Worm (Caenorhabditis elegans): ENCODE measurements around the gene nmat-1.

Gene nmat-1

ce11 chrX:11992246-11992645 lies 25.6 kb downstream of the nmat-1 start:
- no peak for TF ChIP-seq lin-32 (GFP tag; optimal IDR thresholded peaks at IDR 0.05)
- no peak for TF ChIP-seq nhr-237 (tag; optimal IDR thresholded peaks at IDR 0.05)
- TF ChIP-seq unc-62 (GFP tag; optimal IDR thresholded peaks at IDR 0.05) = no peak
- no peak for TF ChIP-seq mab-5 (tag; optimal IDR thresholded peaks at IDR 0.05)
- no peak for TF ChIP-seq ces-1 (GFP tag; optimal IDR thresholded peaks at IDR 0.05)
- TF ChIP-seq M03D4.4 (tag; optimal IDR thresholded peaks at IDR 0.05) = no peak
- TF ChIP-seq elt-1 (tag; optimal IDR thresholded peaks at IDR 0.05; ENCODE audit: borderline replicate concordance, insufficient read depth) = no peak
- no peak for TF ChIP-seq snpc-4 (tag; optimal IDR thresholded peaks at IDR 0.05)
- TF ChIP-seq nhr-28 (tag; optimal IDR thresholded peaks at IDR 0.05) = no peak
- no peak for TF ChIP-seq elt-3 (tag; optimal IDR thresholded peaks at IDR 0.05)
- no peak for TF ChIP-seq ceh-39 (tag; optimal IDR thresholded peaks at IDR 0.05)

ce11 chrX:11987900-11988364 lies 29.9 kb downstream of the nmat-1 start, which contains the start of gene C49F5.6:
Gene C49F5.6, plus strand, starts transcription at chrX:11988314.
- TF ChIP-seq nhr-2 (tag; optimal IDR thresholded peaks at IDR 0.05) (no peak), unc-120 (tag; optimal IDR thresholded peaks at IDR 0.05; ENCODE audit: poor library complexity, severe bottlenecking) (no peak), ztf-11 (tag; optimal IDR thresholded peaks at IDR 0.05) (no peak), unc-62 (GFP tag; optimal IDR thresholded peaks at IDR 0.05) (no peak), lin-32 (GFP tag; optimal IDR thresholded peaks at IDR 0.05) (no peak), nhr-28 (tag; optimal IDR thresholded peaks at IDR 0.05) (no peak), nhr-12 (tag; optimal IDR thresholded peaks at IDR 0.05) (no peak), blmp-1 (tag; optimal IDR thresholded peaks at IDR 0.05) (no peak), elt-3 (tag; optimal IDR thresholded peaks at IDR 0.05) (no peak), cnd-1 (tag; optimal IDR thresholded peaks at IDR 0.05) (no peak), zip-8 (tag; optimal IDR thresholded peaks at IDR 0.05) (no peak), ceh-43 (GFP tag; optimal IDR thresholded peaks at IDR 0.05) (no peak), ham-2 (GFP tag; optimal IDR thresholded peaks at IDR 0.05) (no peak), ceh-39 (tag; optimal IDR thresholded peaks at IDR 0.05) (no peak), flh-1 (GFP tag; optimal IDR thresholded peaks at IDR 0.05) (no peak), sptf-1 (tag; optimal IDR thresholded peaks at IDR 0.05) (no peak), drap-1 (GFP tag; optimal IDR thresholded peaks at IDR 0.05) (no peak), nhr-237 (tag; optimal IDR thresholded peaks at IDR 0.05) (no peak)

- TF ChIP-seq lsy-2 (tag; optimal IDR thresholded peaks at IDR 0.05) (no peak), elt-3 (tag; optimal IDR thresholded peaks at IDR 0.05) (no peak), hlh-1 (tag; optimal IDR thresholded peaks at IDR 0.05) (no peak), nhr-2 (tag; optimal IDR thresholded peaks at IDR 0.05) (no peak), tbx-8 (GFP tag; optimal IDR thresholded peaks at IDR 0.05) (no peak), elt-1 (tag; optimal IDR thresholded peaks at IDR 0.05; ENCODE audit: borderline replicate concordance, insufficient read depth) (no peak), bed-3 (GFP tag; optimal IDR thresholded peaks at IDR 0.05) (no peak), snpc-4 (tag; optimal IDR thresholded peaks at IDR 0.05) (no peak), blmp-1 (tag; optimal IDR thresholded peaks at IDR 0.05) (no peak), flh-1 (GFP tag; optimal IDR thresholded peaks at IDR 0.05) (no peak), nhr-12 (tag; optimal IDR thresholded peaks at IDR 0.05) (no peak), mep-1 (tag; optimal IDR thresholded peaks at IDR 0.05) (no peak), ceh-83 (GFP tag; optimal IDR thresholded peaks at IDR 0.05) (no peak)
These were observed 32.0 kb downstream of the nmat-1 start, which contains the start of gene C49F5.5 for ce11 chrX:11985887-11986286. Gene C49F5.5, plus strand, starts transcription at chrX:11986187.

- TF ChIP-seq ceh-39 (tag; optimal IDR thresholded peaks at IDR 0.05) = no peak
- TF ChIP-seq ceh-83 (GFP tag; optimal IDR thresholded peaks at IDR 0.05) = no peak
- no peak for TF ChIP-seq lin-13 (tag; optimal IDR thresholded peaks at IDR 0.05)
- no peak for TF ChIP-seq blmp-1 (tag; optimal IDR thresholded peaks at IDR 0.05)
- no peak for TF ChIP-seq bed-3 (GFP tag; optimal IDR thresholded peaks at IDR 0.05)
- no peak for TF ChIP-seq ceh-43 (GFP tag; optimal IDR thresholded peaks at IDR 0.05)
- no peak for TF ChIP-seq drap-1 (GFP tag; optimal IDR thresholded peaks at IDR 0.05)
- no peak for TF ChIP-seq sem-2 (GFP tag; optimal IDR thresholded peaks at IDR 0.05)
- TF ChIP-seq snpc-4 (tag; optimal IDR thresholded peaks at IDR 0.05) = no peak
- no peak for TF ChIP-seq cnd-1 (tag; optimal IDR thresholded peaks at IDR 0.05)
- TF ChIP-seq pha-4 (tag; optimal IDR thresholded peaks at IDR 0.05) = no peak
- TF ChIP-seq elt-1 (tag; optimal IDR thresholded peaks at IDR 0.05; ENCODE audit: borderline replicate concordance, insufficient read depth) = no peak
- TF ChIP-seq lin-32 (GFP tag; optimal IDR thresholded peaks at IDR 0.05) = no peak
- TF ChIP-seq ztf-11 (tag; optimal IDR thresholded peaks at IDR 0.05) = no peak
- TF ChIP-seq mls-2 (tag; optimal IDR thresholded peaks at IDR 0.05) = no peak
- no peak for TF ChIP-seq nhr-76 (tag; optimal IDR thresholded peaks at IDR 0.05)
- no peak for TF ChIP-seq sptf-1 (tag; optimal IDR thresholded peaks at IDR 0.05)
- TF ChIP-seq mep-1 (tag; optimal IDR thresholded peaks at IDR 0.05) = no peak
- no peak for TF ChIP-seq zip-8 (tag; optimal IDR thresholded peaks at IDR 0.05)
- TF ChIP-seq nhr-28 (tag; optimal IDR thresholded peaks at IDR 0.05) = no peak
These were observed 34.2 kb downstream of the nmat-1 start, which contains the start of gene C49F5.3 for ce11 chrX:11983576-11984061. Gene C49F5.3, minus strand, starts transcription at chrX:11983626.

Data from whole organism, mixed stage, embryonic.